Fruit fly (Drosophila melanogaster): Measurements from ENCODE around the gene Lip1.
A peak's percentile ranks its signal among the peaks of the same experiment; 100 is the strongest.

Lip1 gene

dm6 chr2L:10697992-10698391 lies 3.4 kb downstream of the Lip1 start, which contains the start of gene CG7300 (continued):
- TF ChIP-seq nerfin-1 (tag; optimal IDR thresholded peaks at IDR 0.05), result no peak
- TF ChIP-seq odd (GFP tag; optimal IDR thresholded peaks at IDR 0.05), result no peak
- TF ChIP-seq ro (GFP tag; IDR thresholded peaks at IDR 0.05), result no peak
- no peak for TF ChIP-seq cg (GFP tag; optimal IDR thresholded peaks at IDR 0.05)
- no peak for TF ChIP-seq CG43689 (GFP tag; IDR thresholded peaks at IDR 0.05)
- peak; percentile 58 for TF ChIP-seq bcd (GFP tag; optimal IDR thresholded peaks at IDR 0.05)
- no peak for TF ChIP-seq CG13775 (GFP tag; optimal IDR thresholded peaks at IDR 0.05)
- no peak for TF ChIP-seq CG7271 (tag; optimal IDR thresholded peaks at IDR 0.05)
- no peak for TF ChIP-seq HLH3B (GFP tag; IDR thresholded peaks at IDR 0.05)
- TF ChIP-seq en (GFP tag; optimal IDR thresholded peaks at IDR 0.05), result no peak
- TF ChIP-seq fu2 (GFP tag; optimal IDR thresholded peaks at IDR 0.05), result peak; percentile 38
- no peak for TF ChIP-seq CHES-1-like (GFP tag; optimal IDR thresholded peaks at IDR 0.05)
- peak; percentile 27; the same call in 1 of the 2 replicates for TF ChIP-seq sisA (GFP tag; IDR thresholded peaks at IDR 0.05)
- TF ChIP-seq Dll (GFP tag; IDR thresholded peaks at IDR 0.05; ENCODE audit: partially characterized antibody), result no peak
- TF ChIP-seq pan (optimal IDR thresholded peaks at IDR 0.05), result no peak
- TF ChIP-seq pan (GFP tag; optimal IDR thresholded peaks at IDR 0.05 in 1 of 2, IDR thresholded peaks at IDR 0.05 in 1 of 2), result peak in 1 of 2 experiments; percentile 72
- TF ChIP-seq Atf-2 (GFP tag; optimal IDR thresholded peaks at IDR 0.05), result no peak
- TF ChIP-seq Nf-YC (tag; optimal IDR thresholded peaks at IDR 0.05), result no peak
- TF ChIP-seq CG2202 (tag; optimal IDR thresholded peaks at IDR 0.05), result no peak
- TF ChIP-seq CG17186 (GFP tag; optimal IDR thresholded peaks at IDR 0.05), result no peak
- TF ChIP-seq CG4820 (GFP tag; optimal IDR thresholded peaks at IDR 0.05), result peak; percentile 39
- no peak; the same call in 2 of the 3 replicates for TF ChIP-seq croc (GFP tag; conservative IDR thresholded peaks at IDR 0.05)
- TF ChIP-seq Sox102F (GFP tag; optimal IDR thresholded peaks at IDR 0.05), result peak; percentile 64
- no peak for TF ChIP-seq Deaf1 (tag; optimal IDR thresholded peaks at IDR 0.05)
- TF ChIP-seq hkb (optimal IDR thresholded peaks at IDR 0.05), result no peak
- peak; percentile 64 for TF ChIP-seq hkb (GFP tag; IDR thresholded peaks at IDR 0.05)
- peak; percentile 27 for TF ChIP-seq CG31388 (GFP tag; optimal IDR thresholded peaks at IDR 0.05)
- peak; percentile 61 for TF ChIP-seq CG17359 (tag; optimal IDR thresholded peaks at IDR 0.05)
- no peak for TF ChIP-seq fd102C (GFP tag; optimal IDR thresholded peaks at IDR 0.05)
- TF ChIP-seq NK7.1 (GFP tag; optimal IDR thresholded peaks at IDR 0.05), result peak; percentile 12
- TF ChIP-seq stwl (tag; optimal IDR thresholded peaks at IDR 0.05), result no peak
- peak; percentile 35 for TF ChIP-seq CG33213 (GFP tag; optimal IDR thresholded peaks at IDR 0.05)
- no peak for TF ChIP-seq tll (GFP tag; optimal IDR thresholded peaks at IDR 0.05)
- peak; percentile 70 for TF ChIP-seq Blimp-1 (GFP tag; optimal IDR thresholded peaks at IDR 0.05)
- no peak for TF ChIP-seq CG10543 (GFP tag; optimal IDR thresholded peaks at IDR 0.05)
- TF ChIP-seq ftz-f1 (GFP tag; optimal IDR thresholded peaks at IDR 0.05), result no peak
- no peak for TF ChIP-seq zf30C (GFP tag; optimal IDR thresholded peaks at IDR 0.05)
- TF ChIP-seq CG34422 (GFP tag; IDR thresholded peaks at IDR 0.05), result no peak
- TF ChIP-seq abd-A (tag; optimal IDR thresholded peaks at IDR 0.05), result no peak
- TF ChIP-seq CG10565 (GFP tag; optimal IDR thresholded peaks at IDR 0.05), result no peak
- TF ChIP-seq CG4424 (GFP tag; optimal IDR thresholded peaks at IDR 0.05), result peak; percentile 38
- TF ChIP-seq tna (GFP tag; IDR thresholded peaks at IDR 0.05; ENCODE audit: partially characterized antibody), result no peak
- no peak for TF ChIP-seq seq (GFP tag; IDR thresholded peaks at IDR 0.05)
- TF ChIP-seq ind (GFP tag; optimal IDR thresholded peaks at IDR 0.05), result peak; percentile 63
- TF ChIP-seq NC2α (GFP tag; optimal IDR thresholded peaks at IDR 0.05), result no peak
- TF ChIP-seq Scr (GFP tag; IDR thresholded peaks at IDR 0.05; ENCODE audit: partially characterized antibody), result no peak
- no peak for TF ChIP-seq pnt (GFP tag; optimal IDR thresholded peaks at IDR 0.05)
- peak; percentile 68 for TF ChIP-seq Xrp1 (GFP tag; IDR thresholded peaks at IDR 0.05)
- TF ChIP-seq Opbp (GFP tag; IDR thresholded peaks at IDR 0.05; ENCODE audit: partially characterized antibody), result no peak
- TF ChIP-seq HLH54F (GFP tag; optimal IDR thresholded peaks at IDR 0.05), result peak; percentile 21
- no peak for TF ChIP-seq yki (optimal IDR thresholded peaks at IDR 0.05)
- TF ChIP-seq CG18476 (GFP tag; optimal IDR thresholded peaks at IDR 0.05), result no peak
